Fruit fly (Drosophila melanogaster): ENCODE results near the gene CG33267.

DNA sequence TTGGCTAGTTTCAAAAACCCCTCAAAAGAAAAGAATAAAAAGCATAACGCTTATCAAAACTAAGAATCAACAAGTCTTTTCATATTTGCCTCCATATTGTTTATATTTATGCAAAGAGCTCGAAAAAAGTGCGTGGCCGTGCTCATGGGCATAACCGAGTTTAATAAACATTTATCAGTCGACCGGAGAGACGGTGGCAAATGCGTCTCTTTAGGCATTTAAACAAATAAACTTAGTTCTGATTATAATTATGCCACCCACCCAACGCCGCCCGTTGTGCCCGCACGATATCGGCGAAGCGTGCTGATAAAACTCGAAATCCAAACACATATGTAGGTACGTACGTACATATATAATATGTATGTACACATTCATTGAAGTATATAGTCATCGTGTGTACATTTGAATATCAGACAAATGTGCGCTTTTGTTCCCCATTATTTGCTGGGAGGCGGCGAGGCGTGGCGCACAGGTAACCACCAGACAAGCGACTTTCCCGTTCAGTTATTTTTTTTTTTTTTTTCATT is 35.8 kb upstream of the CG33267 start:
- TF ChIP-seq Pif1A (GFP tag; optimal IDR thresholded peaks at IDR 0.05) = no peak
- TF ChIP-seq CG17806 (tag; optimal IDR thresholded peaks at IDR 0.05) = no peak
